Fruit fly (Drosophila melanogaster) whole organism, embryonic: ENCODE measurements around the gene Tsf1.

Source experiments
- ATbp ChIP-seq: fragments of 200-800 bp; sonication (Bioruptor generic); optimal IDR thresholded peaks from 2 replicates; lab custom pipeline; 2017; ENCODE audit warnings: missing biosample characterization, mild to moderate bottlenecking, missing genetic modification characterization, missing genetic modification reagents
- B-H2 ChIP-seq: fragments of 200-800 bp; sonication (Bioruptor generic); optimal IDR thresholded peaks from 2 replicates; lab custom pipeline; 2018; ENCODE audit warnings: missing biosample characterization, mild to moderate bottlenecking, missing genetic modification characterization
- BEAF-32 ChIP-seq: fragments of 200-800 bp; sonication (Bioruptor generic); optimal IDR thresholded peaks from 3 replicates; lab custom pipeline; 2017; ENCODE audit warnings: missing biosample characterization, missing genetic modification characterization, mild to moderate bottlenecking, moderate library complexity, missing genetic modification reagents
- CG10431 ChIP-seq: fragments of 200-800 bp; sonication (Bioruptor generic); optimal IDR thresholded peaks from 3 replicates; lab custom pipeline; 2018; ENCODE audit warnings: missing biosample characterization, mild to moderate bottlenecking, missing genetic modification characterization
- CG11504 ChIP-seq: fragments of 200-800 bp; sonication (Bioruptor generic); optimal IDR thresholded peaks from 3 replicates; lab custom pipeline; 2019; ENCODE audit warnings: missing biosample characterization, mild to moderate bottlenecking, missing genetic modification characterization, moderate library complexity
- CG12391 ChIP-seq: fragments of 200-800 bp; sonication (Bioruptor generic); optimal IDR thresholded peaks from 3 replicates; lab custom pipeline; 2018; ENCODE audit warnings: missing biosample characterization, mild to moderate bottlenecking, missing genetic modification characterization, moderate library complexity
- CG12942 ChIP-seq: fragments of 200-800 bp; sonication (Bioruptor generic); optimal IDR thresholded peaks from 3 replicates; lab custom pipeline; 2016; ENCODE audit warnings: missing biosample characterization, missing genetic modification characterization
- CG13624 ChIP-seq: fragments of 200-800 bp; sonication (Bioruptor generic); optimal IDR thresholded peaks from 2 replicates; lab custom pipeline; 2016; ENCODE audit warnings: missing biosample characterization, missing genetic modification characterization
- CG14014 ChIP-seq: fragments of 200-800 bp; sonication (Bioruptor generic); IDR thresholded peaks from 2 replicates; pipeline ENCODE4 v1.3.6; 2022; ENCODE audit warnings: missing biosample characterization, missing genetic modification characterization
- CG15011 ChIP-seq: fragments of 200-800 bp; sonication (Bioruptor generic); optimal IDR thresholded peaks from 3 replicates; lab custom pipeline; 2018; ENCODE audit warnings: missing biosample characterization, mild to moderate bottlenecking, missing genetic modification characterization
- CG1603 ChIP-seq: fragments of 200-800 bp; sonication (Bioruptor generic); optimal IDR thresholded peaks from 2 replicates; lab custom pipeline; 2019; ENCODE audit warnings: missing biosample characterization, mild to moderate bottlenecking, missing genetic modification characterization, moderate library complexity
- CG16815 ChIP-seq: fragments of 200-800 bp; sonication (Bioruptor generic); optimal IDR thresholded peaks from 3 replicates; lab custom pipeline; 2017; ENCODE audit warnings: missing biosample characterization, mild to moderate bottlenecking, missing genetic modification characterization
- CG16863 ChIP-seq: fragments of 200-800 bp; sonication (Bioruptor generic); optimal IDR thresholded peaks from 3 replicates; lab custom pipeline; 2016; ENCODE audit warnings: missing biosample characterization, missing genetic modification characterization
- CG2199 ChIP-seq: fragments of 200-800 bp; sonication (Bioruptor generic); IDR thresholded peaks from 3 replicates; pipeline ENCODE4 v1.3.6; 2022; ENCODE audit warnings: missing biosample characterization, missing genetic modification characterization
- CG34422 ChIP-seq: fragments of 200-800 bp; sonication (Bioruptor generic); IDR thresholded peaks from 3 replicates; pipeline ENCODE4 v1.3.6; 2022; ENCODE audit warnings: missing biosample characterization, missing genetic modification characterization
- CG3726 ChIP-seq: fragments of 200-800 bp; sonication (Bioruptor generic); IDR thresholded peaks from 3 replicates; pipeline ENCODE4, ENCODE4 v1.3.6; 2022; ENCODE audit warnings: missing biosample characterization, missing genetic modification characterization
- CG3995 ChIP-seq: fragments of 200-800 bp; sonication (Bioruptor generic); optimal IDR thresholded peaks from 3 replicates; lab custom pipeline; 2016; ENCODE audit warnings: missing biosample characterization, missing genetic modification characterization
- CG43689 ChIP-seq: fragments of 200-800 bp; sonication (Bioruptor generic); IDR thresholded peaks from 2 replicates; pipeline ENCODE4 v1.3.6; 2022; ENCODE audit warnings: missing biosample characterization, missing genetic modification characterization
- CG6272 ChIP-seq: fragments of 200-800 bp; sonication (Bioruptor generic); IDR thresholded peaks from 2 replicates; pipeline ENCODE4 v1.3.6; 2022; ENCODE audit warnings: missing biosample characterization, missing genetic modification characterization
- CG8478 ChIP-seq: fragments of >200 bp; optimal IDR thresholded peaks from 2 replicates; lab custom pipeline; 2018
- Dip3 ChIP-seq: fragments of 200-800 bp; sonication (Bioruptor generic); optimal IDR thresholded peaks from 3 replicates; lab custom pipeline; 2016; ENCODE audit warnings: missing biosample characterization, missing genetic modification characterization
- Fer1 ChIP-seq: fragments of 200-800 bp; sonication (Bioruptor generic); optimal IDR thresholded peaks from 2 replicates; lab custom pipeline; 2017; ENCODE audit warnings: missing biosample characterization, mild to moderate bottlenecking, missing genetic modification characterization
- Fer2 ChIP-seq: fragments of 200-800 bp; sonication (Bioruptor generic); optimal IDR thresholded peaks from 2 replicates; lab custom pipeline; 2018; ENCODE audit warnings: missing biosample characterization, mild to moderate bottlenecking, missing genetic modification characterization, moderate library complexity
- HHEX ChIP-seq: fragments of 200-800 bp; sonication (Bioruptor generic); optimal IDR thresholded peaks from 3 replicates; lab custom pipeline; 2017; ENCODE audit warnings: missing biosample characterization, mild to moderate bottlenecking, missing genetic modification characterization, missing genetic modification reagents
- Hmr ChIP-seq: fragments of 200-800 bp; sonication (Bioruptor generic); optimal IDR thresholded peaks from 3 replicates; lab custom pipeline; 2017; ENCODE audit warnings: mild to moderate bottlenecking, missing biosample characterization, missing genetic modification reagents, missing genetic modification characterization
- Mad ChIP-seq: fragments of 200-800 bp; sonication (Bioruptor generic); optimal IDR thresholded peaks from 2 replicates; lab custom pipeline; 2016; ENCODE audit warnings: missing biosample characterization, missing genetic modification characterization
- Mes4 ChIP-seq: fragments of 200-800 bp; sonication (Bioruptor generic); optimal IDR thresholded peaks from 2 replicates; lab custom pipeline; 2016; ENCODE audit warnings: missing biosample characterization, missing genetic modification characterization
- NK7.1 ChIP-seq: fragments of 200-800 bp; sonication (Bioruptor generic); optimal IDR thresholded peaks from 3 replicates; lab custom pipeline; 2016; ENCODE audit warnings: missing biosample characterization, missing genetic modification characterization
- Nf-YB ChIP-seq: fragments of 200-800 bp; sonication (Bioruptor generic); optimal IDR thresholded peaks from 3 replicates; lab custom pipeline; 2019; ENCODE audit warnings: missing biosample characterization, mild to moderate bottlenecking, missing genetic modification characterization, moderate library complexity
- Scr ChIP-seq: fragments of 200-800 bp; sonication (Bioruptor generic); IDR thresholded peaks from 2 replicates; pipeline ENCODE4 v1.3.6; 2022; ENCODE audit warnings: missing biosample characterization, missing genetic modification characterization; ENCODE audit not compliant: partially characterized antibody
- Sox100B ChIP-seq: fragments of 200-800 bp; sonication (Bioruptor generic); optimal IDR thresholded peaks from 3 replicates; lab custom pipeline; 2018; ENCODE audit warnings: missing biosample characterization, mild to moderate bottlenecking, missing genetic modification characterization
- Xbp1 ChIP-seq: fragments of 200-800 bp; sonication (Bioruptor generic); optimal IDR thresholded peaks from 3 replicates; lab custom pipeline; 2016; ENCODE audit warnings: missing biosample characterization, mild to moderate bottlenecking, missing genetic modification characterization
- bab2 ChIP-seq: fragments of 200-800 bp; sonication (Bioruptor generic); optimal IDR thresholded peaks from 2 replicates; lab custom pipeline; 2016; ENCODE audit warnings: missing biosample characterization, missing genetic modification characterization
- eyg ChIP-seq: fragments of 200-800 bp; sonication (Bioruptor generic); optimal IDR thresholded peaks from 3 replicates; lab custom pipeline; 2016; ENCODE audit warnings: missing biosample characterization, missing genetic modification characterization
- gsb ChIP-seq: fragments of 200-800 bp; sonication (Bioruptor generic); IDR thresholded peaks from 2 replicates; pipeline ENCODE4 v1.3.6; 2022; ENCODE audit warnings: missing biosample characterization, missing genetic modification characterization
- hth ChIP-seq: fragments of >200 bp; optimal IDR thresholded peaks from 2 replicates; lab custom pipeline; 2017; ENCODE audit warnings: inconsistent platforms
- jigr1 ChIP-seq: fragments of 200-800 bp; sonication (Bioruptor generic); IDR thresholded peaks from 3 replicates; pipeline ENCODE4 v1.3.6; 2022; ENCODE audit warnings: missing biosample characterization, missing genetic modification characterization
- jumu ChIP-seq: fragments of 200-800 bp; sonication (Bioruptor generic); optimal IDR thresholded peaks from 3 replicates; lab custom pipeline; 2016; ENCODE audit warnings: missing biosample characterization, missing genetic modification characterization
- lola ChIP-seq, 3 experiments: fragments of >200 bp in 2 of 3; fragments of 200-800 bp in 1 of 3; sonication (Bioruptor generic) in 1 of 3; optimal IDR thresholded peaks; 2 replicates each; lab custom pipeline; 2017 to 2019; ENCODE audit warnings: missing biosample characterization in 3 of 3, missing genetic modification characterization in 3 of 3, mild to moderate bottlenecking in 1 of 3, moderate library complexity in 1 of 3
- org-1 ChIP-seq: fragments of 200-800 bp; sonication (Bioruptor generic); optimal IDR thresholded peaks from 2 replicates; lab custom pipeline; 2017; ENCODE audit warnings: missing biosample characterization, missing genetic modification characterization
- pfk ChIP-seq: fragments of 200-800 bp; sonication (Bioruptor generic); optimal IDR thresholded peaks from 2 replicates; lab custom pipeline; 2018; ENCODE audit warnings: missing biosample characterization, mild to moderate bottlenecking, missing genetic modification characterization, moderate library complexity
- prd ChIP-seq, 3 experiments: fragments of >200 bp in 2 of 3; fragments of 200-800 bp in 1 of 3; sonication (Bioruptor generic) in 1 of 3; optimal IDR thresholded peaks in 2 of 3; IDR thresholded peaks in 1 of 3; 2 replicates in 2 of 3; 3 replicates in 1 of 3; pipeline versions ENCODE4 v1.3.6 to Lab custom; 2017 to 2022; ENCODE audit warnings: missing biosample characterization in 1 of 3, missing genetic modification characterization in 1 of 3
- pros ChIP-seq: fragments of 200-800 bp; sonication (Bioruptor generic); optimal IDR thresholded peaks from 3 replicates; lab custom pipeline; 2019; ENCODE audit warnings: missing biosample characterization, mild to moderate bottlenecking, missing genetic modification characterization, moderate library complexity
- psq ChIP-seq: fragments of 200-800 bp; sonication (Bioruptor generic); optimal IDR thresholded peaks from 2 replicates; lab custom pipeline; 2017; ENCODE audit warnings: missing biosample characterization, missing genetic modification characterization
- pzg ChIP-seq: fragments of 200-800 bp; sonication (Bioruptor generic); optimal IDR thresholded peaks from 3 replicates; lab custom pipeline; 2018; ENCODE audit warnings: missing biosample characterization, mild to moderate bottlenecking, missing genetic modification characterization, moderate library complexity
- sima ChIP-seq: fragments of 200-800 bp; sonication (Bioruptor generic); optimal IDR thresholded peaks from 2 replicates; lab custom pipeline; 2016; ENCODE audit warnings: missing biosample characterization, missing genetic modification characterization
- slp2 ChIP-seq: fragments of 200-800 bp; sonication (Bioruptor generic); optimal IDR thresholded peaks from 2 replicates; lab custom pipeline; 2016; ENCODE audit warnings: missing biosample characterization, missing genetic modification characterization
- zen2 ChIP-seq: fragments of 200-800 bp; sonication (Bioruptor generic); IDR thresholded peaks from 3 replicates; pipeline ENCODE4 v1.3.6; 2022; ENCODE audit warnings: missing biosample characterization, missing genetic modification characterization; ENCODE audit not compliant: partially characterized antibody

The Tsf1 gene

dm6 chrX:18370775-18371735, 15.8 kb upstream of the Tsf1 start (continued):
- TF ChIP-seq org-1 (GFP tag; lab: Kevin White, UChicago): no peak
- peak; percentile 46 for TF ChIP-seq jumu
- no peak for TF ChIP-seq slp2
- TF ChIP-seq bab2: no peak
- TF ChIP-seq CG6272 (GFP tag; lab: Robert Waterston, UW): peak; percentile 64
- TF ChIP-seq gsb (GFP tag; lab: Robert Waterston, UW): no peak
- TF ChIP-seq Fer1 (GFP tag; lab: Kevin White, UChicago): no peak
- TF ChIP-seq CG15011 (GFP tag; lab: Kevin White, UChicago): no peak
- TF ChIP-seq Sox100B (GFP tag; lab: Kevin White, UChicago): no peak
- TF ChIP-seq Mad: no peak
- TF ChIP-seq HHEX (GFP tag; lab: Kevin White, UChicago): no peak
- TF ChIP-seq CG1603 (tag; lab: Kevin White, UChicago): peak; percentile 90
- peak; percentile 97 for TF ChIP-seq CG8478 (lab: Kevin White, UChicago)
- TF ChIP-seq CG2199 (GFP tag; lab: Robert Waterston, UW): no peak
- peak; percentile 96 for TF ChIP-seq zen2
- peak; percentile 43 for TF ChIP-seq CG13624 (GFP tag; lab: Kevin White, UChicago)
- TF ChIP-seq NK7.1 (GFP tag; lab: Kevin White, UChicago): no peak
- 0 out of 3 replicates have a peak, but pooled peaks have one; percentile 14 for TF ChIP-seq CG34422 (GFP tag; lab: Robert Waterston, UW)
- peak; percentile 98 for TF ChIP-seq pzg (GFP tag; lab: Kevin White, UChicago)
- peak; percentile 100 for TF ChIP-seq BEAF-32
- TF ChIP-seq pfk: peak; percentile 16
- TF ChIP-seq CG16815 (GFP tag; lab: Kevin White, UChicago): no peak
- TF ChIP-seq Xbp1 (GFP tag; lab: Kevin White, UChicago): peak; percentile 42
- TF ChIP-seq sima: no peak
- TF ChIP-seq CG43689 (GFP tag; lab: Robert Waterston, UW): no peak
- TF ChIP-seq hth (lab: Kevin White, UChicago): no peak
- TF ChIP-seq Fer2 (tag; lab: Kevin White, UChicago): no peak
- TF ChIP-seq pros (GFP tag; lab: Kevin White, UChicago): peak; percentile 14
- peak; percentile 35 for TF ChIP-seq Dip3 (GFP tag; lab: Kevin White, UChicago)
- TF ChIP-seq psq (GFP tag; lab: Kevin White, UChicago): no peak
- TF ChIP-seq Hmr (GFP tag; lab: Kevin White, UChicago): peak; percentile 70
- TF ChIP-seq Nf-YB (GFP tag; lab: Kevin White, UChicago): no peak
- TF ChIP-seq CG3995 (GFP tag; lab: Kevin White, UChicago): peak; percentile 99
- peak; percentile 47 for TF ChIP-seq CG11504
- TF ChIP-seq eyg (GFP tag; lab: Kevin White, UChicago): no peak
- TF ChIP-seq jigr1 (GFP tag; lab: Robert Waterston, UW): no peak
- no peak for TF ChIP-seq lola (GFP tag; optimal IDR thresholded peaks at IDR 0.05; lab: Kevin White, UChicago)
- no peak for TF ChIP-seq CG3726 (GFP tag; lab: Robert Waterston, UW)
- TF ChIP-seq prd (optimal IDR thresholded peaks at IDR 0.05; lab: Kevin White, UChicago): no peak
- TF ChIP-seq prd (GFP tag; IDR thresholded peaks at IDR 0.05; lab: Robert Waterston, UW): no peak; the same call in 2 of the 3 replicates
- no peak for TF ChIP-seq CG16863 (GFP tag; lab: Kevin White, UChicago)
- no peak for TF ChIP-seq CG14014 (GFP tag; lab: Robert Waterston, UW)
- peak; percentile 25 for TF ChIP-seq CG12391 (tag; lab: Kevin White, UChicago)
- no peak for TF ChIP-seq CG10431
- peak; percentile 16 for TF ChIP-seq B-H2 (GFP tag; lab: Kevin White, UChicago)
- no peak for TF ChIP-seq Mes4 (GFP tag; lab: Kevin White, UChicago)
- no peak for TF ChIP-seq CG12942 (GFP tag; lab: Kevin White, UChicago)
- peak; percentile 98 for TF ChIP-seq Scr
- TF ChIP-seq ATbp (GFP tag; lab: Kevin White, UChicago): no peak
